Fruit fly (Drosophila melanogaster) whole organism, embryonic: Measurements from ENCODE around the gene CG15382.
A peak's percentile ranks its signal among the peaks of the same experiment; 100 is the strongest.

Source experiments
- ATbp ChIP-seq: fragments of 200-800 bp; sonication (Bioruptor generic); optimal IDR thresholded peaks from 2 replicates; lab custom pipeline; 2017; ENCODE audit warnings: missing biosample characterization, mild to moderate bottlenecking, missing genetic modification characterization, missing genetic modification reagents
- Abd-B ChIP-seq: fragments of 200-800 bp; sonication (Bioruptor generic); optimal IDR thresholded peaks from 2 replicates; lab custom pipeline; 2018; ENCODE audit warnings: missing biosample characterization, mild to moderate bottlenecking, missing genetic modification characterization, moderate library complexity
- Antp ChIP-seq: fragments of 200-800 bp; sonication (Bioruptor generic); optimal IDR thresholded peaks from 3 replicates; lab custom pipeline; 2016; ENCODE audit warnings: missing biosample characterization, missing genetic modification characterization
- Atf6 ChIP-seq: fragments of 200-800 bp; sonication (Bioruptor generic); IDR thresholded peaks from 2 replicates; pipeline ENCODE4 v1.3.6; 2022; ENCODE audit warnings: missing biosample characterization, missing genetic modification characterization
- B-H1 ChIP-seq: fragments of 200-800 bp; sonication (Bioruptor generic); IDR thresholded peaks from 3 replicates; pipeline ENCODE4 v1.3.6; 2022; ENCODE audit warnings: missing biosample characterization, missing genetic modification characterization
- CG10543 ChIP-seq: fragments of 200-800 bp; sonication (Bioruptor generic); optimal IDR thresholded peaks from 3 replicates; lab custom pipeline; 2017; ENCODE audit warnings: missing biosample characterization, mild to moderate bottlenecking, missing genetic modification characterization, moderate library complexity
- CG11560 ChIP-seq: fragments of 200-800 bp; sonication (Bioruptor generic); IDR thresholded peaks from 3 replicates; pipeline ENCODE4 v1.3.6; 2022; ENCODE audit warnings: missing biosample characterization, missing genetic modification characterization
- CG13894 ChIP-seq: fragments of 200-800 bp; sonication (Bioruptor generic); optimal IDR thresholded peaks from 3 replicates; lab custom pipeline; 2018; ENCODE audit warnings: missing biosample characterization, mild to moderate bottlenecking, missing genetic modification characterization, moderate library complexity
- CG15269 ChIP-seq: fragments of 200-800 bp; sonication (Bioruptor generic); optimal IDR thresholded peaks from 2 replicates; lab custom pipeline; 2018; ENCODE audit warnings: missing biosample characterization, mild to moderate bottlenecking, missing genetic modification characterization, moderate library complexity
- CG1529 ChIP-seq: fragments of 200-800 bp; sonication (Bioruptor generic); optimal IDR thresholded peaks from 3 replicates; lab custom pipeline; 2018; ENCODE audit warnings: missing biosample characterization, missing genetic modification characterization
- CG15696 ChIP-seq: fragments of 200-800 bp; sonication (Bioruptor generic); optimal IDR thresholded peaks from 2 replicates; lab custom pipeline; 2019; ENCODE audit warnings: missing biosample characterization, mild to moderate bottlenecking, missing genetic modification characterization, moderate library complexity
- CG16813 ChIP-seq: fragments of 200-800 bp; sonication (Bioruptor generic); IDR thresholded peaks from 3 replicates; pipeline ENCODE4 v1.3.6; 2022; ENCODE audit warnings: missing biosample characterization, missing genetic modification characterization; ENCODE audit not compliant: partially characterized antibody
- CG17328 ChIP-seq: fragments of 200-800 bp; sonication (Bioruptor generic); IDR thresholded peaks from 2 replicates; pipeline ENCODE4 v1.3.6; 2022; ENCODE audit warnings: missing biosample characterization, missing genetic modification characterization
- CG18476 ChIP-seq: fragments of 200-800 bp; sonication (Bioruptor generic); optimal IDR thresholded peaks from 2 replicates; lab custom pipeline; 2016; ENCODE audit warnings: missing biosample characterization, mild to moderate bottlenecking, missing genetic modification characterization
- CG2116 ChIP-seq: fragments of 200-800 bp; sonication (Bioruptor generic); optimal IDR thresholded peaks from 3 replicates; lab custom pipeline; 2018; ENCODE audit warnings: missing biosample characterization, mild to moderate bottlenecking, missing genetic modification characterization
- CG31365 ChIP-seq: fragments of 200-800 bp; sonication (Bioruptor generic); optimal IDR thresholded peaks from 2 replicates; lab custom pipeline; 2018; ENCODE audit warnings: missing biosample characterization, mild to moderate bottlenecking, missing genetic modification characterization
- CG34224 ChIP-seq: fragments of 200-800 bp; sonication (Bioruptor generic); IDR thresholded peaks from 3 replicates; pipeline ENCODE4 v1.3.6; 2022; ENCODE audit warnings: missing biosample characterization, missing genetic modification characterization; ENCODE audit not compliant: partially characterized antibody
- CG3847 ChIP-seq: fragments of 200-800 bp; sonication (Bioruptor generic); IDR thresholded peaks from 2 replicates; pipeline ENCODE4 v1.3.6; 2022; ENCODE audit warnings: missing biosample characterization, missing genetic modification characterization
- CG5180 ChIP-seq: fragments of 200-800 bp; sonication (Bioruptor generic); optimal IDR thresholded peaks from 3 replicates; lab custom pipeline; 2017; ENCODE audit warnings: missing biosample characterization, missing genetic modification characterization, mild to moderate bottlenecking, moderate library complexity, missing genetic modification reagents
- CG6689 ChIP-seq: fragments of 200-800 bp; sonication (Bioruptor generic); IDR thresholded peaks from 2 replicates; pipeline ENCODE4 v1.3.6; 2022; ENCODE audit warnings: missing biosample characterization, missing genetic modification characterization
- CG8359 ChIP-seq: fragments of 200-800 bp; sonication (Bioruptor generic); optimal IDR thresholded peaks from 2 replicates; lab custom pipeline; 2017; ENCODE audit warnings: missing biosample characterization, mild to moderate bottlenecking, missing genetic modification characterization, borderline replicate concordance
- CG9609 ChIP-seq: fragments of 200-800 bp; sonication (Bioruptor generic); optimal IDR thresholded peaks from 3 replicates; lab custom pipeline; 2016; ENCODE audit warnings: missing biosample characterization, missing genetic modification characterization
- Deaf1 ChIP-seq: fragments of 200-800 bp; optimal IDR thresholded peaks from 3 replicates; lab custom pipeline; 2019; ENCODE audit warnings: missing biosample characterization, mild to moderate bottlenecking, missing genetic modification characterization, moderate library complexity
- Dek ChIP-seq: fragments of 200-800 bp; sonication (Bioruptor generic); optimal IDR thresholded peaks from 3 replicates; lab custom pipeline; 2019; ENCODE audit warnings: missing biosample characterization, mild to moderate bottlenecking, missing genetic modification characterization, moderate library complexity
- Eip74EF ChIP-seq, 2 experiments: fragments of 200-800 bp in 1 of 2; fragments of >200 bp in 1 of 2; sonication (Bioruptor generic) in 1 of 2; optimal IDR thresholded peaks; 2 replicates each; lab custom pipeline; 2017 to 2019; ENCODE audit warnings: missing biosample characterization in 2 of 2, missing genetic modification characterization in 2 of 2, mild to moderate bottlenecking in 1 of 2, moderate library complexity in 1 of 2
- Lpt ChIP-seq: fragments of >200 bp; optimal IDR thresholded peaks from 2 replicates; lab custom pipeline; 2018; ENCODE audit warnings: missing biosample characterization, missing genetic modification characterization
- MBD-R2 ChIP-seq: fragments of 200-800 bp; sonication (Bioruptor generic); IDR thresholded peaks from 2 replicates; pipeline ENCODE4 v1.3.6; 2022; ENCODE audit warnings: missing biosample characterization, missing genetic modification characterization
- Meics ChIP-seq: fragments of 200-800 bp; sonication (Bioruptor generic); optimal IDR thresholded peaks from 2 replicates; lab custom pipeline; 2017; ENCODE audit warnings: missing biosample characterization, mild to moderate bottlenecking, missing genetic modification characterization
- Tbp ChIP-seq: fragments of >200 bp; optimal IDR thresholded peaks from 2 replicates; lab custom pipeline; 2018; ENCODE audit warnings: missing biosample characterization, missing genetic modification characterization
- Xrp1 ChIP-seq: fragments of 200-800 bp; sonication (Bioruptor generic); IDR thresholded peaks from 2 replicates; pipeline ENCODE4 v1.3.6; 2022; ENCODE audit warnings: missing biosample characterization, missing genetic modification characterization
- chinmo ChIP-seq: fragments of 200-800 bp; sonication (Bioruptor generic); IDR thresholded peaks from 4 replicates; pipeline ENCODE4 v1.3.6; 2022; ENCODE audit warnings: missing biosample characterization, missing genetic modification characterization; ENCODE audit not compliant: partially characterized antibody
- crol ChIP-seq: fragments of 200-800 bp; sonication (Bioruptor generic); IDR thresholded peaks from 2 replicates; pipeline ENCODE4 v1.3.6; 2022; ENCODE audit warnings: missing biosample characterization, missing genetic modification characterization
- dmrt11E ChIP-seq: fragments of 200-800 bp; sonication (Bioruptor generic); optimal IDR thresholded peaks from 3 replicates; lab custom pipeline; 2018; ENCODE audit warnings: missing biosample characterization, mild to moderate bottlenecking, missing genetic modification characterization, moderate library complexity
- gcm ChIP-seq: fragments of 200-800 bp; sonication (Bioruptor generic); optimal IDR thresholded peaks from 2 replicates; lab custom pipeline; 2019; ENCODE audit warnings: missing biosample characterization, mild to moderate bottlenecking, missing genetic modification characterization, moderate library complexity
- gem ChIP-seq: fragments of 200-800 bp; sonication (Bioruptor generic); optimal IDR thresholded peaks from 2 replicates; lab custom pipeline; 2019; ENCODE audit warnings: missing biosample characterization, mild to moderate bottlenecking, missing genetic modification characterization, moderate library complexity
- lbe ChIP-seq: fragments of 200-800 bp; sonication (Bioruptor generic); optimal IDR thresholded peaks from 2 replicates; lab custom pipeline; 2016; ENCODE audit warnings: missing biosample characterization, mild to moderate bottlenecking, missing genetic modification characterization
- nau ChIP-seq: fragments of 200-800 bp; sonication (Bioruptor generic); optimal IDR thresholded peaks from 3 replicates; lab custom pipeline; 2017; ENCODE audit warnings: missing biosample characterization, mild to moderate bottlenecking, missing genetic modification characterization, missing genetic modification reagents
- nom ChIP-seq: fragments of 200-800 bp; sonication (Bioruptor generic); optimal IDR thresholded peaks from 2 replicates; lab custom pipeline; 2017; ENCODE audit warnings: missing biosample characterization, missing genetic modification characterization, mild to moderate bottlenecking, moderate library complexity, missing genetic modification reagents
- org-1 ChIP-seq: fragments of 200-800 bp; sonication (Bioruptor generic); optimal IDR thresholded peaks from 2 replicates; lab custom pipeline; 2017; ENCODE audit warnings: missing biosample characterization, missing genetic modification characterization
- pan ChIP-seq, 4 experiments: fragments of >200 bp in 3 of 4; fragments of 200-800 bp in 1 of 4; sonication (Bioruptor generic) in 1 of 4; optimal IDR thresholded peaks in 3 of 4; IDR thresholded peaks in 1 of 4; 2 replicates each; pipeline versions ENCODE4 v1.3.6 to Lab custom; 2017 to 2022; ENCODE audit warnings: missing biosample characterization in 2 of 4, missing genetic modification characterization in 2 of 4, mixed read lengths in 1 of 4
- run ChIP-seq: fragments of 200-800 bp; sonication (Bioruptor generic); optimal IDR thresholded peaks from 3 replicates; lab custom pipeline; 2018; ENCODE audit warnings: missing biosample characterization, mild to moderate bottlenecking, missing genetic modification characterization
- sd ChIP-seq: fragments of 200-800 bp; sonication (Bioruptor generic); optimal IDR thresholded peaks from 3 replicates; lab custom pipeline; 2018; ENCODE audit warnings: missing biosample characterization, mild to moderate bottlenecking, missing genetic modification characterization, moderate library complexity
- tx ChIP-seq: fragments of 200-800 bp; sonication (Bioruptor generic); optimal IDR thresholded peaks from 2 replicates; lab custom pipeline; 2016; ENCODE audit warnings: missing biosample characterization, missing genetic modification characterization

The CG15382 gene

DNA sequence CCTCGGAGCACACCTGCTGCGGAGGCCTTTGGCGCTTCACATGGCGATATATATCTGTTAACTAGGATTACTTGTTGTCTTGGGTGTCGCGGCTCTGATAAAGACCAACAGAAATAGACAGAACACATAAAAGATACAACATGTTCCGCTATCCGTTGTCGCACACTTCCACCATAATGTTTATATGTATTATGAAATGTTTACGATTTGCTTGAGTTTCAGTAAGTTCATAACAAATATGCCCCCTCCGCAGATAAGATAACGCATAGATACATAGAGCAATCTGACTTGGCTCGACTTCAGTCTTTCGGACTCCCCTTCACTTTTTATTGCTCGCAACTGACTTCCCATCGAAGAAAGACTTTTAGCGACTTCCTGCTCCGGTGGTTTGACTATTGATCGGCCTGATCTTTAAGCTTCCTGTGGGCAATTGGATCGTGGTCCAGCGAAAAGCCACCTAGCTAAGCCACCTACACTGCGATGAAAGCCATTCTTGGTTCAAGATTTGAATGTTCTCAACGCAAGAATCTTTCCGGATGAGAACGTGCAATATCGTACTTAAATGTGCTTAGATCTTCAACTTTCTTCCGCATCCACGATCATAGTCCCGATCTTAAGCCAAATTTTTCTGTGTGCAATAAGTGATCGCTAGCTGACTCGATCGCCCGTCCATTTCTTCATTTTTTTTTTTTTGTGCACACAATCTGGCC lies 12.8 kb downstream of the CG15382 start (continued):
- TF ChIP-seq CG3847 (GFP tag; lab: Robert Waterston, UW) (no peak), CG16813 (GFP tag; lab: Robert Waterston, UW) (no peak), CG17328 (GFP tag; lab: Robert Waterston, UW) (no peak), CG8359 (GFP tag; lab: Kevin White, UChicago) (no peak), Dek (no peak), gcm (GFP tag; lab: Kevin White, UChicago) (peak; percentile 45), CG15269 (tag; lab: Kevin White, UChicago) (peak; percentile 46), gem (tag; lab: Kevin White, UChicago) (peak; percentile 29), dmrt11E (peak; percentile 10), Atf6 (GFP tag; lab: Robert Waterston, UW) (peak; percentile 31; the same call in 1 of the 2 replicates), org-1 (GFP tag; lab: Kevin White, UChicago) (peak; percentile 22), CG31365 (peak; percentile 57), CG18476 (no peak), Antp (GFP tag; lab: Kevin White, UChicago) (no peak), CG5180 (GFP tag; lab: Kevin White, UChicago) (peak; percentile 50), MBD-R2 (GFP tag; lab: Robert Waterston, UW) (no peak), Tbp (GFP tag; lab: Kevin White, UChicago) (no peak), Xrp1 (GFP tag; lab: Robert Waterston, UW) (peak; percentile 32; the same call in 1 of the 2 replicates), lbe (GFP tag; lab: Kevin White, UChicago) (no peak), CG9609 (GFP tag; lab: Kevin White, UChicago) (no peak), pan (optimal IDR thresholded peaks at IDR 0.05; lab: Kevin White, UChicago) (no peak), pan (GFP tag; optimal IDR thresholded peaks at IDR 0.05 in 1 of 2, IDR thresholded peaks at IDR 0.05 in 1 of 2) (peak in 1 of 2 experiments; percentile 41), CG15696 (tag; lab: Kevin White, UChicago) (peak; percentile 28), CG11560 (tag; lab: Robert Waterston, UW) (no peak), ATbp (GFP tag; lab: Kevin White, UChicago) (peak; percentile 77), run (tag; lab: Kevin White, UChicago) (peak; percentile 40), B-H1 (no peak), nau (GFP tag; lab: Kevin White, UChicago) (peak; percentile 16), CG1529 (GFP tag; lab: Kevin White, UChicago) (peak; percentile 17)
- TF ChIP-seq, all 482 proteins: peak for 106

DNA sequence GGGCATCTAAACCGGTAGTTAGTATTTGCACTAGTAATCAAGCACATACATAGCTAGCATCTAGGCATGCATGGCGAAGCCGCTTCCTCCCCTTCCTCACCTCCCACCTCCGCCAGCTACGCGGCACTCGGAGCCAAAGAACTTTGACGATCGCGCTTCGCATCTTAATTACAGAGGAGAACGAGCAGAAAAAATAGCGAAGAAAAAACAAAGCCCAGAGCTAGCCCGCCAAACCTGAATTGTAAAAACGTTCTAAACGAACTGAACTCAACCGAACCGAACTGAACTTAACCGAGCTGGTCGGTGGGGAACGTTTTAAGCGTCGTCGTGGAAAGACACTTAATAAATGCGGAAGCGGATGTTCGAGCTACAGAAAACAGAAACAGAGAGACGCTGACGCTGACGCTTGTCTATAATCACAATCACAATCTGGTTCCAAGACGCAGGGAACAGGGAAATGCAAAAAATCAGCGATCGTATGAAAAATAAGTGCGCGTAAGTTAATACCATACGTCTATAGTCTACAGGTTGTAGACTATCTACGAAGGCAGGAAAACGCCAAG lies 13.4 kb downstream of the CG15382 start:
- TF ChIP-seq Meics = no peak
- peak; percentile 91; the same call in 3 of the 4 replicates for TF ChIP-seq chinmo (GFP tag; lab: Robert Waterston, UW)
- no peak for TF ChIP-seq CG2116 (GFP tag; lab: Kevin White, UChicago)
- peak; percentile 11 for TF ChIP-seq CG13894
- no peak for TF ChIP-seq Abd-B (GFP tag; lab: Kevin White, UChicago)
- peak in 1 of 2 experiments; percentile 55 for TF ChIP-seq Eip74EF (GFP tag; optimal IDR thresholded peaks at IDR 0.05; lab: Kevin White, UChicago)
- peak; percentile 2 for TF ChIP-seq nom (GFP tag; lab: Kevin White, UChicago)
- peak; percentile 53 for TF ChIP-seq Deaf1
- peak; percentile 23 for TF ChIP-seq sd
- TF ChIP-seq tx (GFP tag; lab: Kevin White, UChicago) = no peak
- TF ChIP-seq Lpt = no peak
- TF ChIP-seq CG6689 (GFP tag; lab: Robert Waterston, UW) = no peak
- TF ChIP-seq CG10543 (GFP tag; lab: Kevin White, UChicago) = peak; percentile 36
- peak; percentile 56 for TF ChIP-seq crol (GFP tag; lab: Robert Waterston, UW)
- 0 out of 3 replicates have a peak, but pooled peaks have one; percentile 23 for TF ChIP-seq CG34224 (GFP tag; lab: Robert Waterston, UW)
